Worm (Caenorhabditis elegans): ENCODE data around the gene K08E5.6.

Gene K08E5.6

ce11 chrIII:10094538-10094937 is 46.3 kb upstream of the K08E5.6 start (continued):
- TF ChIP-seq dox-1 (GFP tag; IDR thresholded peaks at IDR 0.05) (peak; percentile 13; the same call in 1 of the 2 replicates), K11D2.4 (GFP tag; IDR thresholded peaks at IDR 0.05) (no peak), lsy-27 (tag; optimal IDR thresholded peaks at IDR 0.05; ENCODE audit: borderline replicate concordance, insufficient read depth) (no peak)

- TF ChIP-seq zim-3 (tag; optimal IDR thresholded peaks at IDR 0.05) (no peak), nfya-2 (GFP tag; IDR thresholded peaks at IDR 0.05) (0 out of 2 replicates have a peak, but pooled peaks have one; percentile 26), die-1 (tag; optimal IDR thresholded peaks at IDR 0.05) (no peak), ceh-100 (GFP tag; IDR thresholded peaks at IDR 0.05) (no peak), ZK185.1 (tag; optimal IDR thresholded peaks at IDR 0.05; ENCODE audit: poor library complexity, severe bottlenecking) (no peak), F23B12.7 (tag; optimal IDR thresholded peaks at IDR 0.05; ENCODE audit: insufficient read depth) (no peak)
These were observed 45.5 kb upstream of the K08E5.6 start for ce11 chrIII:10095377-10095776.

ce11 chrIII:10096525-10096972 is 44.3 kb upstream of the K08E5.6 start:
- TF ChIP-seq tbp1 (GFP tag; optimal IDR thresholded peaks at IDR 0.05) (peak; percentile 45), somi-1 (GFP tag; optimal IDR thresholded peaks at IDR 0.05) (peak; percentile 71), F10E7.11 (tag; optimal IDR thresholded peaks at IDR 0.05) (no peak), dpl-1 (GFP tag; optimal IDR thresholded peaks at IDR 0.05) (no peak), nhr-90 (tag; optimal IDR thresholded peaks at IDR 0.05) (peak; percentile 5), ztf-18 (tag; optimal IDR thresholded peaks at IDR 0.05) (peak; percentile 63), pbrm-1 (GFP tag; IDR thresholded peaks at IDR 0.05) (peak; percentile 60; the same call in 1 of the 2 replicates), ccch-3 (GFP tag; optimal IDR thresholded peaks at IDR 0.05) (no peak), attf-5 (GFP tag; optimal IDR thresholded peaks at IDR 0.05) (peak; percentile 95), zfh-2 (GFP tag; conservative IDR thresholded peaks at IDR 0.05) (peak; percentile 95), madf-10 (tag; optimal IDR thresholded peaks at IDR 0.05) (peak; percentile 54), lin-54 (GFP tag; optimal IDR thresholded peaks at IDR 0.05) (peak; percentile 66), repo-1 (tag; optimal IDR thresholded peaks at IDR 0.05) (peak; percentile 40), hrde-1 (tag; optimal IDR thresholded peaks at IDR 0.05; ENCODE audit: borderline replicate concordance) (no peak), rcor-1 (GFP tag; IDR thresholded peaks at IDR 0.05) (0 out of 2 replicates have a peak, but pooled peaks have one; percentile 27), hmg-1.2 (GFP tag; IDR thresholded peaks at IDR 0.05) (peak; percentile 94), lin-26 (GFP tag; IDR thresholded peaks at IDR 0.05) (peak; percentile 61; the same call in 1 of the 2 replicates), ets-4 (GFP tag; optimal IDR thresholded peaks at IDR 0.05) (peak; percentile 57), snpc-3.4 (tag; optimal IDR thresholded peaks at IDR 0.05) (no peak), atf-7 (tag; optimal IDR thresholded peaks at IDR 0.05) (peak; percentile 63), ceh-27 (GFP tag; optimal IDR thresholded peaks at IDR 0.05) (peak; percentile 82), nfyb-1 (GFP tag; IDR thresholded peaks at IDR 0.05) (peak; percentile 91), athp-1 (tag; optimal IDR thresholded peaks at IDR 0.05) (peak; percentile 84), lir-1 (GFP tag; conservative IDR thresholded peaks at IDR 0.05) (0 out of 2 replicates have a peak, but pooled peaks have one; percentile 30), lin-35 (GFP tag; optimal IDR thresholded peaks at IDR 0.05) (peak in 1 of 3 experiments; percentile 77), ZK185.1 (tag; optimal IDR thresholded peaks at IDR 0.05; ENCODE audit: poor library complexity, severe bottlenecking) (peak; percentile 33), K12H6.12 (tag; optimal IDR thresholded peaks at IDR 0.05) (peak; percentile 92), snpc-4 (GFP tag; optimal IDR thresholded peaks at IDR 0.05) (no peak), snpc-4 (tag; optimal IDR thresholded peaks at IDR 0.05) (peak in 3 of 4 experiments; percentile 24 to 48 (median 32)), Y67H2A.10 (GFP tag; conservative IDR thresholded peaks at IDR 0.05) (no peak), sea-2 (GFP tag; IDR thresholded peaks at IDR 0.05) (no peak), C06A6.2 (GFP tag; conservative IDR thresholded peaks at IDR 0.05) (peak; percentile 66; the same call in 1 of the 2 replicates), lin-40 (tag; optimal IDR thresholded peaks at IDR 0.05) (peak; percentile 90), ztf-26 (tag; optimal IDR thresholded peaks at IDR 0.05) (peak; percentile 59), nhr-80 (tag; optimal IDR thresholded peaks at IDR 0.05) (peak; percentile 78), let-607 (tag; optimal IDR thresholded peaks at IDR 0.05) (peak in 1 of 2 experiments; percentile 64), dox-1 (GFP tag; IDR thresholded peaks at IDR 0.05) (peak; percentile 78)
